Fruit fly (Drosophila melanogaster) whole organism, embryonic: ENCODE data around the gene cno.

Experiments used
- Awh ChIP-seq: fragments of 200-800 bp; sonication (Bioruptor generic); IDR thresholded peaks from 2 replicates; pipeline ENCODE4, ENCODE4 v1.3.6; 2022; ENCODE audit warnings: missing biosample characterization, missing genetic modification characterization
- BtbVII ChIP-seq: fragments of 200-800 bp; sonication (Bioruptor generic); optimal IDR thresholded peaks from 3 replicates; lab custom pipeline; 2017; ENCODE audit warnings: missing biosample characterization, mild to moderate bottlenecking, missing genetic modification characterization
- CG10366 ChIP-seq: fragments of 200-800 bp; sonication (Bioruptor generic); IDR thresholded peaks from 2 replicates; pipeline ENCODE4 v1.3.6; 2022; ENCODE audit warnings: missing biosample characterization, missing genetic modification characterization
- CG10979 ChIP-seq: fragments of 200-800 bp; sonication (Bioruptor generic); optimal IDR thresholded peaks from 2 replicates; lab custom pipeline; 2018; ENCODE audit warnings: missing biosample characterization, mild to moderate bottlenecking, missing genetic modification characterization, moderate library complexity
- CG11398 ChIP-seq: fragments of 200-800 bp; sonication (Bioruptor generic); optimal IDR thresholded peaks from 2 replicates; lab custom pipeline; 2016; ENCODE audit warnings: missing biosample characterization, missing genetic modification characterization
- CG12769 ChIP-seq: fragments of 200-800 bp; sonication (Bioruptor generic); optimal IDR thresholded peaks from 2 replicates; lab custom pipeline; 2019; ENCODE audit warnings: missing biosample characterization, mild to moderate bottlenecking, missing genetic modification characterization, moderate library complexity
- CG13123 ChIP-seq: fragments of 200-800 bp; sonication (Bioruptor generic); optimal IDR thresholded peaks from 2 replicates; lab custom pipeline; 2016; ENCODE audit warnings: missing biosample characterization, missing genetic modification characterization
- CG14014 ChIP-seq: fragments of 200-800 bp; sonication (Bioruptor generic); IDR thresholded peaks from 2 replicates; pipeline ENCODE4 v1.3.6; 2022; ENCODE audit warnings: missing biosample characterization, missing genetic modification characterization
- CG16813 ChIP-seq: fragments of 200-800 bp; sonication (Bioruptor generic); IDR thresholded peaks from 3 replicates; pipeline ENCODE4 v1.3.6; 2022; ENCODE audit warnings: missing biosample characterization, missing genetic modification characterization; ENCODE audit not compliant: partially characterized antibody
- CG17359 ChIP-seq: fragments of 200-800 bp; sonication (Bioruptor generic); optimal IDR thresholded peaks from 3 replicates; lab custom pipeline; 2018; ENCODE audit warnings: missing biosample characterization, mild to moderate bottlenecking, missing genetic modification characterization, moderate library complexity
- CG2120 ChIP-seq: fragments of 200-800 bp; sonication (Bioruptor generic); optimal IDR thresholded peaks from 3 replicates; lab custom pipeline; 2016; ENCODE audit warnings: missing biosample characterization, missing genetic modification characterization
- CG2678 ChIP-seq: fragments of 200-800 bp; sonication (Bioruptor generic); optimal IDR thresholded peaks from 3 replicates; lab custom pipeline; 2019; ENCODE audit warnings: missing biosample characterization, mild to moderate bottlenecking, missing genetic modification characterization, moderate library complexity
- CG31365 ChIP-seq: fragments of 200-800 bp; sonication (Bioruptor generic); optimal IDR thresholded peaks from 2 replicates; lab custom pipeline; 2018; ENCODE audit warnings: missing biosample characterization, mild to moderate bottlenecking, missing genetic modification characterization
- CG34224 ChIP-seq: fragments of 200-800 bp; sonication (Bioruptor generic); IDR thresholded peaks from 3 replicates; pipeline ENCODE4 v1.3.6; 2022; ENCODE audit warnings: missing biosample characterization, missing genetic modification characterization; ENCODE audit not compliant: partially characterized antibody
- CG43689 ChIP-seq: fragments of 200-800 bp; sonication (Bioruptor generic); IDR thresholded peaks from 2 replicates; pipeline ENCODE4 v1.3.6; 2022; ENCODE audit warnings: missing biosample characterization, missing genetic modification characterization
- CG4730 ChIP-seq: fragments of 200-800 bp; sonication (Bioruptor generic); IDR thresholded peaks from 2 replicates; pipeline ENCODE4 v1.3.6; 2022; ENCODE audit warnings: missing biosample characterization, missing genetic modification characterization
- CG7839 ChIP-seq: fragments of 200-800 bp; sonication (Bioruptor generic); optimal IDR thresholded peaks from 3 replicates; lab custom pipeline; 2018; ENCODE audit warnings: missing biosample characterization, mild to moderate bottlenecking, missing genetic modification characterization, moderate library complexity
- CG8388 ChIP-seq: fragments of 200-800 bp; sonication (Bioruptor generic); optimal IDR thresholded peaks from 2 replicates; lab custom pipeline; 2019; ENCODE audit warnings: missing biosample characterization, mild to moderate bottlenecking, missing genetic modification characterization, moderate library complexity
- CoRest ChIP-seq: fragments of 200-800 bp; sonication (Bioruptor generic); optimal IDR thresholded peaks from 3 replicates; lab custom pipeline; 2018; ENCODE audit warnings: missing biosample characterization, mild to moderate bottlenecking, missing genetic modification characterization, moderate library complexity
- Dad ChIP-seq: fragments of 200-800 bp; sonication (Bioruptor generic); optimal IDR thresholded peaks from 3 replicates; lab custom pipeline; 2016; ENCODE audit warnings: missing biosample characterization, missing genetic modification characterization
- Dip2 ChIP-seq: fragments of 200-800 bp; sonication (Bioruptor generic); IDR thresholded peaks from 2 replicates; pipeline ENCODE4 v1.3.6; 2022; ENCODE audit warnings: missing biosample characterization, missing genetic modification characterization
- Doc2 ChIP-seq: fragments of 200-800 bp; sonication (Bioruptor generic); IDR thresholded peaks from 2 replicates; pipeline ENCODE4 v1.3.6; 2022; ENCODE audit warnings: missing biosample characterization, missing genetic modification characterization
- Ets97D ChIP-seq: fragments of 200-800 bp; sonication (Bioruptor generic); optimal IDR thresholded peaks from 3 replicates; lab custom pipeline; 2016; ENCODE audit warnings: missing biosample characterization, missing genetic modification characterization
- Fer1 ChIP-seq: fragments of 200-800 bp; sonication (Bioruptor generic); optimal IDR thresholded peaks from 2 replicates; lab custom pipeline; 2017; ENCODE audit warnings: missing biosample characterization, mild to moderate bottlenecking, missing genetic modification characterization
- HLH4C ChIP-seq: fragments of 200-800 bp; sonication (Bioruptor generic); IDR thresholded peaks from 3 replicates; pipeline ENCODE4 v1.3.6; 2022; ENCODE audit warnings: missing biosample characterization, missing genetic modification characterization; ENCODE audit not compliant: partially characterized antibody
- Hand ChIP-seq: fragments of 200-800 bp; sonication (Bioruptor generic); optimal IDR thresholded peaks from 2 replicates; lab custom pipeline; 2017; ENCODE audit warnings: mild to moderate bottlenecking, missing biosample characterization, missing genetic modification reagents, missing genetic modification characterization
- Hmx ChIP-seq: fragments of 200-800 bp; sonication (Bioruptor generic); optimal IDR thresholded peaks from 2 replicates; lab custom pipeline; 2016; ENCODE audit warnings: missing biosample characterization, missing genetic modification characterization
- Mad ChIP-seq: fragments of 200-800 bp; sonication (Bioruptor generic); optimal IDR thresholded peaks from 2 replicates; lab custom pipeline; 2016; ENCODE audit warnings: missing biosample characterization, missing genetic modification characterization
- Max ChIP-seq: fragments of 200-800 bp; sonication (Bioruptor generic); optimal IDR thresholded peaks from 2 replicates; lab custom pipeline; 2016; ENCODE audit warnings: missing biosample characterization, mild to moderate bottlenecking, missing genetic modification characterization
- NFAT ChIP-seq: fragments of 200-800 bp; sonication (Bioruptor generic); IDR thresholded peaks from 2 replicates; pipeline ENCODE4 v1.3.6; 2022; ENCODE audit warnings: missing biosample characterization, missing genetic modification characterization
- Side ChIP-seq: fragments of 200-800 bp; sonication (Bioruptor generic); optimal IDR thresholded peaks from 2 replicates; lab custom pipeline; 2016; ENCODE audit warnings: missing biosample characterization, missing genetic modification characterization
- Tbp ChIP-seq: fragments of >200 bp; optimal IDR thresholded peaks from 2 replicates; lab custom pipeline; 2018; ENCODE audit warnings: missing biosample characterization, missing genetic modification characterization
- Vsx1 ChIP-seq: fragments of 200-800 bp; sonication (Bioruptor generic); optimal IDR thresholded peaks from 2 replicates; lab custom pipeline; 2017; ENCODE audit warnings: missing biosample characterization, mild to moderate bottlenecking, missing genetic modification characterization, missing genetic modification reagents
- Xrp1 ChIP-seq: fragments of 200-800 bp; sonication (Bioruptor generic); IDR thresholded peaks from 2 replicates; pipeline ENCODE4 v1.3.6; 2022; ENCODE audit warnings: missing biosample characterization, missing genetic modification characterization
- ac ChIP-seq: fragments of 200-800 bp; sonication (Bioruptor generic); optimal IDR thresholded peaks from 3 replicates; lab custom pipeline; 2017; ENCODE audit warnings: missing biosample characterization, mild to moderate bottlenecking, missing genetic modification characterization
- btn ChIP-seq: fragments of 200-800 bp; sonication (Bioruptor generic); optimal IDR thresholded peaks from 2 replicates; lab custom pipeline; 2016; ENCODE audit warnings: missing biosample characterization, missing genetic modification characterization
- cg ChIP-seq: fragments of 200-800 bp; sonication (Bioruptor generic); optimal IDR thresholded peaks from 3 replicates; lab custom pipeline; 2019; ENCODE audit warnings: missing biosample characterization, mild to moderate bottlenecking, missing genetic modification characterization, moderate library complexity
- crc ChIP-seq: fragments of 200-800 bp; sonication (Bioruptor generic); optimal IDR thresholded peaks from 2 replicates; lab custom pipeline; 2016; ENCODE audit warnings: missing biosample characterization, missing genetic modification characterization
- fd102C ChIP-seq: fragments of 200-800 bp; sonication (Bioruptor generic); optimal IDR thresholded peaks from 2 replicates; lab custom pipeline; 2018; ENCODE audit warnings: missing biosample characterization, mild to moderate bottlenecking, missing genetic modification characterization, moderate library complexity
- gt ChIP-seq: fragments of 200-800 bp; sonication (Bioruptor generic); IDR thresholded peaks from 2 replicates; pipeline ENCODE4 v1.3.6; 2022; ENCODE audit warnings: missing biosample characterization, missing genetic modification characterization
- inv ChIP-seq: fragments of 200-800 bp; sonication (Bioruptor generic); IDR thresholded peaks from 2 replicates; pipeline ENCODE4 v1.3.6; 2022; ENCODE audit warnings: missing biosample characterization, missing genetic modification characterization; ENCODE audit not compliant: partially characterized antibody
- klu ChIP-seq: fragments of 200-800 bp; sonication (Bioruptor generic); IDR thresholded peaks from 2 replicates; pipeline ENCODE4 v1.3.6; 2022; ENCODE audit warnings: missing biosample characterization, missing genetic modification characterization
- lbe ChIP-seq: fragments of 200-800 bp; sonication (Bioruptor generic); optimal IDR thresholded peaks from 2 replicates; lab custom pipeline; 2016; ENCODE audit warnings: missing biosample characterization, mild to moderate bottlenecking, missing genetic modification characterization
- lmd ChIP-seq: fragments of 200-800 bp; sonication (Bioruptor generic); IDR thresholded peaks from 2 replicates; pipeline ENCODE4 v1.3.6; 2022; ENCODE audit warnings: missing biosample characterization, missing genetic modification characterization
- pzg ChIP-seq: fragments of 200-800 bp; sonication (Bioruptor generic); optimal IDR thresholded peaks from 3 replicates; lab custom pipeline; 2018; ENCODE audit warnings: missing biosample characterization, mild to moderate bottlenecking, missing genetic modification characterization, moderate library complexity
- ranshi ChIP-seq: fragments of 200-800 bp; sonication (Bioruptor generic); IDR thresholded peaks from 2 replicates; pipeline ENCODE4 v1.3.6; 2022; ENCODE audit warnings: missing biosample characterization, missing genetic modification characterization
- salm ChIP-seq: fragments of 200-800 bp; sonication (Bioruptor generic); optimal IDR thresholded peaks from 2 replicates; lab custom pipeline; 2018; ENCODE audit warnings: missing biosample characterization, mild to moderate bottlenecking, missing genetic modification characterization
- schlank ChIP-seq: fragments of 200-800 bp; sonication (Bioruptor generic); optimal IDR thresholded peaks from 2 replicates; lab custom pipeline; 2018; ENCODE audit warnings: missing biosample characterization, mild to moderate bottlenecking, missing genetic modification characterization
- stc ChIP-seq: fragments of 200-800 bp; sonication (Bioruptor generic); IDR thresholded peaks from 2 replicates; pipeline ENCODE4 v1.3.6; 2022; ENCODE audit warnings: missing biosample characterization, missing genetic modification characterization
- vnd ChIP-seq: fragments of 200-800 bp; sonication (Bioruptor generic); IDR thresholded peaks from 3 replicates; pipeline ENCODE4 v1.3.6; 2022; ENCODE audit warnings: missing biosample characterization, missing genetic modification characterization; ENCODE audit not compliant: partially characterized antibody
- wor ChIP-seq: fragments of 200-800 bp; sonication (Bioruptor generic); IDR thresholded peaks from 2 replicates; pipeline ENCODE4 v1.3.6; 2022; ENCODE audit warnings: missing biosample characterization, missing genetic modification characterization

cno gene

DNA sequence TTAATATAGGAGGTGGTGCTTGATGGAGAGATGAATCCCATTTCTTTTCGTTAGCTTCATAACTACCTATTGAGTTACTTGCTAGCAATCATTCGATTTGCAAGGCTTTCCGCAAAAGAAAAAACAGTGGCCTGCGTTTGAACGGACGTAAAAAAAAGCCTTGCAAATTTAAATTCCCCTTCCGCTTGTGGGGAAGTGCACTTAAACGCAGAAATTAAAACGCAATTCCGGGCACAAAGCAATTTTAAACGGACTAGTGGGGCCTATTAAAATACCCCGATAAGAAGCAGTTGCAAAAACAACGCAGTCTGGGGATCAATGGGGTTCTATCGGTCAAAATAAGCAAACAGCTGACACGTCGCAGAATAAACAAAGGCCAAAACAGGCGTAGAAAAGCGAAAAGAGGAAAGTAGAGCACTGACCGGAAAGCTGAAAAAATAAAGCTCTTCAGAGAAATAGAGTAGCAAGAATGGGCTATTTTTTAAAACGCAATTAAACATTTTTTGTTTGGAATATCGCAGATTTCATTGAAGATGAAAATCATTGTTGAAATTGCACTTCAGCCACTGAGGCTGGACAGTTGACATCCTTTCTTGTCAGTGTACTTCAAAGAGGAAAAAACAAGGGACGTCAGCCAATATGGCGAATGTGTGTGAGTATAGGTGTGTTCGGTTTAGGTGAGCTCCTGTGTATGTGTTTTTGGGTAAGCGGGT, 33.4 kb upstream of the cno start (continued):
- TF ChIP-seq Fer1 (GFP tag; lab: Kevin White, UChicago) = no peak
- peak; percentile 21; the same call in 1 of the 2 replicates for TF ChIP-seq Xrp1 (GFP tag; lab: Robert Waterston, UW)
- TF ChIP-seq ranshi = no peak
- no peak for TF ChIP-seq inv (GFP tag; lab: Robert Waterston, UW)
- TF ChIP-seq Doc2 (GFP tag; lab: Robert Waterston, UW) = no peak
- TF ChIP-seq CG7839 (tag; lab: Kevin White, UChicago) = no peak
- TF ChIP-seq Vsx1 (GFP tag; lab: Kevin White, UChicago) = no peak
- no peak for TF ChIP-seq Dip2 (GFP tag; lab: Robert Waterston, UW)
- no peak for TF ChIP-seq wor (GFP tag; lab: Robert Waterston, UW)
- no peak for TF ChIP-seq Dad (GFP tag; lab: Kevin White, UChicago)
- peak; percentile 30 for TF ChIP-seq Side
- no peak for TF ChIP-seq CG4730
- TF ChIP-seq vnd (GFP tag; lab: Robert Waterston, UW) = no peak
- TF ChIP-seq salm (tag; lab: Kevin White, UChicago) = no peak
- no peak for TF ChIP-seq Mad (GFP tag; lab: Kevin White, UChicago)
- no peak for TF ChIP-seq btn (GFP tag; lab: Kevin White, UChicago)
- TF ChIP-seq CG10366 (GFP tag; lab: Robert Waterston, UW) = no peak
- no peak for TF ChIP-seq Awh (GFP tag; lab: Robert Waterston, UW)
- TF ChIP-seq pzg (GFP tag; lab: Kevin White, UChicago) = no peak
- no peak for TF ChIP-seq schlank (tag; lab: Kevin White, UChicago)
- no peak for TF ChIP-seq CG2120 (GFP tag; lab: Kevin White, UChicago)
- TF ChIP-seq NFAT = no peak
- no peak for TF ChIP-seq lbe (GFP tag; lab: Kevin White, UChicago)
- no peak for TF ChIP-seq CG13123 (GFP tag; lab: Kevin White, UChicago)
- no peak for TF ChIP-seq Max
- no peak for TF ChIP-seq gt
- no peak for TF ChIP-seq cg (GFP tag; lab: Kevin White, UChicago)
- TF ChIP-seq CG16813 = no peak
- TF ChIP-seq Ets97D (GFP tag; lab: Kevin White, UChicago) = no peak
- TF ChIP-seq Hmx (GFP tag; lab: Kevin White, UChicago) = no peak
- TF ChIP-seq Tbp (GFP tag; lab: Kevin White, UChicago) = no peak
- no peak for TF ChIP-seq CG8388 (GFP tag; lab: Kevin White, UChicago)
- no peak for TF ChIP-seq CG10979
- TF ChIP-seq CG31365 = no peak
- no peak for TF ChIP-seq CG11398 (GFP tag; lab: Kevin White, UChicago)
- TF ChIP-seq stc = no peak
- no peak for TF ChIP-seq CG2678 (tag; lab: Kevin White, UChicago)
- no peak for TF ChIP-seq BtbVII
- no peak for TF ChIP-seq ac (GFP tag; lab: Kevin White, UChicago)
- TF ChIP-seq fd102C (GFP tag; lab: Kevin White, UChicago) = no peak
- no peak for TF ChIP-seq CG14014
- TF ChIP-seq lmd = no peak
- TF ChIP-seq crc (GFP tag; lab: Kevin White, UChicago) = no peak
- no peak for TF ChIP-seq CG12769
- peak; percentile 21 for TF ChIP-seq CG17359 (tag; lab: Kevin White, UChicago)
- TF ChIP-seq Hand = no peak
- TF ChIP-seq CoRest (tag; lab: Kevin White, UChicago) = no peak
- no peak for TF ChIP-seq HLH4C (GFP tag; lab: Robert Waterston, UW)
- no peak for TF ChIP-seq klu (GFP tag; lab: Robert Waterston, UW)
- TF ChIP-seq CG34224 (GFP tag; lab: Robert Waterston, UW) = no peak
- no peak for TF ChIP-seq CG43689 (GFP tag; lab: Robert Waterston, UW)
